Fruit fly (Drosophila melanogaster): Measurements from ENCODE around the gene CG1227.

CG1227 gene

dm6 chr3R:7216924-7217529 is 32.5 kb downstream of the CG1227 start, which contains the start of gene CG14606:
TSS of gene CG14606 (minus strand) at chr3R:7217083.
- TF ChIP-seq ttk (optimal IDR thresholded peaks at IDR 0.05): no peak
- TF ChIP-seq h (optimal IDR thresholded peaks at IDR 0.05): no peak
- TF ChIP-seq Sin3A (optimal IDR thresholded peaks at IDR 0.05): no peak
- TF ChIP-seq insv (optimal IDR thresholded peaks at IDR 0.05): no peak

- TF ChIP-seq psq (optimal IDR thresholded peaks at IDR 0.05) (no peak), ttk (optimal IDR thresholded peaks at IDR 0.05) (no peak), Myc (optimal IDR thresholded peaks at IDR 0.05) (no peak), insv (optimal IDR thresholded peaks at IDR 0.05) (no peak), Sin3A (optimal IDR thresholded peaks at IDR 0.05) (no peak)
Observed at dm6 chr3R:7208331-7208730, 41.2 kb downstream of the CG1227 start, which contains the start of gene CG1288. TSS of gene CG1288 (minus strand) at chr3R:7208431.

- TF ChIP-seq h (optimal IDR thresholded peaks at IDR 0.05) (no peak), ttk (optimal IDR thresholded peaks at IDR 0.05) (no peak), psq (optimal IDR thresholded peaks at IDR 0.05) (no peak), Myc (optimal IDR thresholded peaks at IDR 0.05) (no peak), insv (optimal IDR thresholded peaks at IDR 0.05) (no peak), Sin3A (optimal IDR thresholded peaks at IDR 0.05) (no peak)
Observed at dm6 chr3R:7200670-7201069, 48.9 kb downstream of the CG1227 start, which contains the start of gene CG14609. TSS of gene CG14609 (plus strand) at chr3R:7200970.

dm6 chr3R:7199849-7200248 is 49.7 kb downstream of the CG1227 start:
- TF ChIP-seq Myc (optimal IDR thresholded peaks at IDR 0.05): no peak
- no peak for TF ChIP-seq ttk (optimal IDR thresholded peaks at IDR 0.05)
- no peak for TF ChIP-seq psq (optimal IDR thresholded peaks at IDR 0.05)
- TF ChIP-seq h (optimal IDR thresholded peaks at IDR 0.05): no peak
- no peak for TF ChIP-seq Sin3A (optimal IDR thresholded peaks at IDR 0.05)
- no peak for TF ChIP-seq insv (optimal IDR thresholded peaks at IDR 0.05)
